Worm (Caenorhabditis elegans) whole organism, midembryonic: ENCODE data around the gene hda-5.
"Not testable (repeated sequence)": the region's sequence is repeated elsewhere in the genome, so short reads cannot be mapped to it uniquely, and the experiment has no call there.

Source experiments
- T22C8.4 ChIP-seq: fragments of 200-800 bp; sonication (Bioruptor generic); IDR thresholded peaks from 2 replicates; pipeline ENCODE4 v1.3.6; 2022; ENCODE audit warnings: missing genetic modification characterization, missing compliant biosample characterization
- cog-1 ChIP-seq: sonication (generic microtip); optimal IDR thresholded peaks from 2 replicates; lab custom pipeline; 2016; ENCODE audit warnings: missing genetic modification characterization, missing compliant biosample characterization
- flt-1 ChIP-seq: fragments of 200-800 bp; sonication (Bioruptor generic); IDR thresholded peaks from 2 replicates; pipeline ENCODE4 v1.3.6; 2022; ENCODE audit warnings: missing genetic modification characterization, missing compliant biosample characterization
- klf-2 ChIP-seq: fragments of 200-800 bp; sonication (Bioruptor generic); conservative IDR thresholded peaks from 2 replicates; pipeline ENCODE4 v1.3.6; 2022; ENCODE audit warnings: missing genetic modification reagents, missing genetic modification characterization, missing compliant biosample characterization
- tab-1 ChIP-seq: fragments of 200-800 bp; sonication (Bioruptor generic); IDR thresholded peaks from 2 replicates; pipeline ENCODE4 v1.3.6; 2022; ENCODE audit warnings: missing genetic modification characterization, missing compliant biosample characterization
- ztf-23 ChIP-seq: fragments of 200-800 bp; sonication (Bioruptor generic); IDR thresholded peaks from 2 replicates; pipeline ENCODE4 v1.3.6; 2022; ENCODE audit warnings: missing genetic modification reagents, missing genetic modification characterization, missing compliant biosample characterization

ce11 chrII:11824673-11825072 lies 25.8 kb downstream of the hda-5 start:
- TF ChIP-seq flt-1 (GFP tag; lab: Robert Waterston, UW) (0 out of 2 replicates have a peak, but pooled peaks have one; percentile 53), ztf-23 (GFP tag; lab: Robert Waterston, UW) (0 out of 2 replicates have a peak, but pooled peaks have one; percentile 35), tab-1 (GFP tag; lab: Robert Waterston, UW) (0 out of 2 replicates have a peak, but pooled peaks have one; percentile 59)
- TF ChIP-seq cog-1; klf-2 (GFP tag; lab: Robert Waterston, UW); T22C8.4 (GFP tag; lab: Robert Waterston, UW): not testable (repeated sequence)
